Fruit fly (Drosophila melanogaster): ENCODE data around the gene yellow-k.
A peak's percentile ranks its signal among the peaks of the same experiment; 100 is the strongest.

Gene yellow-k

dm6 chr3L:15498745-15499144 is 21.7 kb upstream of the yellow-k start, which contains the start of gene CG7275 (continued):
- TF ChIP-seq CG2202 (tag; optimal IDR thresholded peaks at IDR 0.05) = no peak
- no peak for TF ChIP-seq sob (GFP tag; IDR thresholded peaks at IDR 0.05)
- no peak for TF ChIP-seq CG43689 (GFP tag; IDR thresholded peaks at IDR 0.05)
- no peak for TF ChIP-seq sens-2 (GFP tag; IDR thresholded peaks at IDR 0.05)
- no peak for TF ChIP-seq wek (GFP tag; optimal IDR thresholded peaks at IDR 0.05)
- no peak for TF ChIP-seq BtbVII (GFP tag; optimal IDR thresholded peaks at IDR 0.05)
- TF ChIP-seq insv (GFP tag; optimal IDR thresholded peaks at IDR 0.05) = peak in 1 of 2 experiments; percentile 23

- TF ChIP-seq Dll (GFP tag; IDR thresholded peaks at IDR 0.05; ENCODE audit: partially characterized antibody) (peak; percentile 23; the same call in 1 of the 4 replicates), maf-S (GFP tag; optimal IDR thresholded peaks at IDR 0.05) (no peak), ttk (GFP tag; IDR thresholded peaks at IDR 0.05) (no peak), CG17612 (GFP tag; IDR thresholded peaks at IDR 0.05) (no peak), CG32767 (GFP tag; IDR thresholded peaks at IDR 0.05) (no peak), Trl (optimal IDR thresholded peaks at IDR 0.05) (no peak), Trl (GFP tag; optimal IDR thresholded peaks at IDR 0.05) (peak; percentile 30), unpg (GFP tag; optimal IDR thresholded peaks at IDR 0.05) (peak; percentile 7), Nf-YC (tag; optimal IDR thresholded peaks at IDR 0.05) (peak; percentile 45), CTCF (GFP tag; optimal IDR thresholded peaks at IDR 0.05) (peak; percentile 23), sqz (GFP tag; optimal IDR thresholded peaks at IDR 0.05) (peak; percentile 44), Bgb (GFP tag; IDR thresholded peaks at IDR 0.05; ENCODE audit: partially characterized antibody) (peak; percentile 68; the same call in 1 of the 2 replicates), CG2120 (GFP tag; optimal IDR thresholded peaks at IDR 0.05) (peak; percentile 49), lbe (GFP tag; optimal IDR thresholded peaks at IDR 0.05) (no peak), CG11085 (GFP tag; IDR thresholded peaks at IDR 0.05) (no peak), dan (GFP tag; IDR thresholded peaks at IDR 0.05) (no peak), B-H2 (GFP tag; optimal IDR thresholded peaks at IDR 0.05) (peak; percentile 58), gro (GFP tag; optimal IDR thresholded peaks at IDR 0.05) (no peak), trem (tag; optimal IDR thresholded peaks at IDR 0.05) (peak; percentile 97), crc (GFP tag; optimal IDR thresholded peaks at IDR 0.05) (no peak), CHES-1-like (GFP tag; optimal IDR thresholded peaks at IDR 0.05) (peak; percentile 11), sna (GFP tag; IDR thresholded peaks at IDR 0.05; ENCODE audit: partially characterized antibody) (0 out of 2 replicates have a peak, but pooled peaks have one; percentile 36), lilli (GFP tag; optimal IDR thresholded peaks at IDR 0.05) (peak; percentile 37), D19B (GFP tag; optimal IDR thresholded peaks at IDR 0.05) (peak; percentile 95), CG15514 (GFP tag; optimal IDR thresholded peaks at IDR 0.05) (peak; percentile 78), CG6175 (GFP tag; IDR thresholded peaks at IDR 0.05) (0 out of 3 replicates have a peak, but pooled peaks have one; percentile 22), bab2 (GFP tag; optimal IDR thresholded peaks at IDR 0.05) (peak; percentile 8), pho (GFP tag; optimal IDR thresholded peaks at IDR 0.05) (peak; percentile 22), ftz-f1 (GFP tag; optimal IDR thresholded peaks at IDR 0.05) (peak; percentile 84), CG8944 (GFP tag; optimal IDR thresholded peaks at IDR 0.05) (no peak), CG2129 (GFP tag; IDR thresholded peaks at IDR 0.05; ENCODE audit: partially characterized antibody) (no peak), grau (tag; optimal IDR thresholded peaks at IDR 0.05) (no peak), luna (GFP tag; optimal IDR thresholded peaks at IDR 0.05) (no peak), fd64A (GFP tag; optimal IDR thresholded peaks at IDR 0.05) (no peak), Hr78 (GFP tag; optimal IDR thresholded peaks at IDR 0.05) (no peak), CG18619 (GFP tag; optimal IDR thresholded peaks at IDR 0.05) (no peak), CoRest (tag; optimal IDR thresholded peaks at IDR 0.05) (peak; percentile 9), CG34422 (GFP tag; IDR thresholded peaks at IDR 0.05) (peak; percentile 62; the same call in 1 of the 3 replicates), mld (GFP tag; IDR thresholded peaks at IDR 0.05; ENCODE audit: partially characterized antibody) (0 out of 3 replicates have a peak, but pooled peaks have one; percentile 17), CG9817 (tag; optimal IDR thresholded peaks at IDR 0.05) (no peak), CG13775 (GFP tag; optimal IDR thresholded peaks at IDR 0.05) (peak; percentile 0)
Observed at dm6 chr3L:15500813-15501645, 19.4 kb upstream of the yellow-k start, which contains the start of gene CG7272. TSS of gene CG7272 (plus strand) at chr3L:15500938.

All from whole organism, embryonic.